Worm (Caenorhabditis elegans) whole organism, mixed stage, embryonic: ENCODE results near the gene gldi-9.

Experiments used
- M03D4.4 ChIP-seq: sonication (generic microtip); optimal IDR thresholded peaks from 2 replicates; lab custom pipeline; 2017; ENCODE audit warnings: mild to moderate bottlenecking, missing genetic modification characterization, missing compliant biosample characterization
- bed-3 ChIP-seq: fragments of 200-800 bp; sonication (Bioruptor generic); optimal IDR thresholded peaks from 3 replicates; lab custom pipeline; 2018; ENCODE audit warnings: mild to moderate bottlenecking, missing genetic modification characterization, moderate library complexity, missing compliant biosample characterization
- blmp-1 ChIP-seq: fragments of 150-350 bp; optimal IDR thresholded peaks from 2 replicates; lab custom pipeline; 2014; ENCODE audit warnings: missing biosample characterization, missing genetic modification characterization
- ceh-39 ChIP-seq: fragments of 150-350 bp; optimal IDR thresholded peaks from 2 replicates; lab custom pipeline; 2014; ENCODE audit warnings: missing biosample characterization, missing genetic modification characterization
- ceh-43 ChIP-seq: fragments of 200-800 bp; sonication (Bioruptor generic); optimal IDR thresholded peaks from 2 replicates; lab custom pipeline; 2018; ENCODE audit warnings: mild to moderate bottlenecking, missing genetic modification characterization, moderate library complexity, missing compliant biosample characterization
- ceh-83 ChIP-seq: fragments of 200-800 bp; sonication (Bioruptor generic); optimal IDR thresholded peaks from 2 replicates; lab custom pipeline; 2018; ENCODE audit warnings: mild to moderate bottlenecking, missing genetic modification characterization, missing compliant biosample characterization
- ces-1 ChIP-seq: fragments of 150-350 bp; optimal IDR thresholded peaks from 2 replicates; lab custom pipeline; 2014; ENCODE audit warnings: missing biosample characterization, missing genetic modification reagents, missing genetic modification characterization
- cnd-1 ChIP-seq: fragments of 200-800 bp; sonication (Bioruptor generic); optimal IDR thresholded peaks from 2 replicates; lab custom pipeline; 2018; ENCODE audit warnings: mild to moderate bottlenecking, missing genetic modification characterization, missing compliant biosample characterization
- drap-1 ChIP-seq: fragments of 200-800 bp; sonication (Bioruptor generic); optimal IDR thresholded peaks from 3 replicates; lab custom pipeline; 2018; ENCODE audit warnings: mild to moderate bottlenecking, missing genetic modification characterization, missing compliant biosample characterization
- elt-1 ChIP-seq: sonication (generic microtip); optimal IDR thresholded peaks from 2 replicates; lab custom pipeline; 2017; ENCODE audit warnings: missing genetic modification characterization, mild to moderate bottlenecking, missing compliant biosample characterization, antibody characterized with exemption, moderate library complexity, borderline replicate concordance; ENCODE audit not compliant: insufficient read depth
- flh-1 ChIP-seq: fragments of 200-800 bp; sonication (Bioruptor generic); optimal IDR thresholded peaks from 2 replicates; lab custom pipeline; 2018; ENCODE audit warnings: mild to moderate bottlenecking, missing genetic modification characterization, moderate library complexity, missing compliant biosample characterization
- ham-2 ChIP-seq: fragments of 200-800 bp; sonication (Bioruptor generic); optimal IDR thresholded peaks from 2 replicates; lab custom pipeline; 2018; ENCODE audit warnings: mild to moderate bottlenecking, missing genetic modification characterization, missing compliant biosample characterization
- hlh-1 ChIP-seq: fragments of 150-350 bp; optimal IDR thresholded peaks from 2 replicates; lab custom pipeline; 2014; ENCODE audit warnings: missing biosample characterization, missing genetic modification reagents, missing genetic modification characterization
- lin-13 ChIP-seq: fragments of 150-350 bp; optimal IDR thresholded peaks from 2 replicates; lab custom pipeline; 2014; ENCODE audit warnings: missing biosample characterization, missing genetic modification characterization
- lin-32 ChIP-seq: fragments of 200-800 bp; sonication (Bioruptor generic); optimal IDR thresholded peaks from 2 replicates; lab custom pipeline; 2018; ENCODE audit warnings: mild to moderate bottlenecking, missing genetic modification characterization, missing compliant biosample characterization
- lsy-2 ChIP-seq: fragments of 150-350 bp; optimal IDR thresholded peaks from 2 replicates; lab custom pipeline; 2014; ENCODE audit warnings: missing biosample characterization, missing genetic modification characterization
- mab-5 ChIP-seq: fragments of 150-350 bp; optimal IDR thresholded peaks from 2 replicates; lab custom pipeline; 2014; ENCODE audit warnings: missing biosample characterization, missing genetic modification characterization
- mep-1 ChIP-seq: fragments of 150-350 bp; optimal IDR thresholded peaks from 2 replicates; lab custom pipeline; 2017; ENCODE audit warnings: missing biosample characterization, missing genetic modification reagents, missing genetic modification characterization, inconsistent platforms
- mls-2 ChIP-seq: sonication (generic microtip); optimal IDR thresholded peaks from 2 replicates; lab custom pipeline; 2016; ENCODE audit warnings: mild to moderate bottlenecking, missing genetic modification characterization, moderate library complexity, missing compliant biosample characterization
- nhr-12 ChIP-seq: fragments of 150-350 bp; optimal IDR thresholded peaks from 2 replicates; lab custom pipeline; 2014; ENCODE audit warnings: missing biosample characterization, missing genetic modification characterization
- nhr-2 ChIP-seq: fragments of 150-350 bp; optimal IDR thresholded peaks from 2 replicates; lab custom pipeline; 2014; ENCODE audit warnings: missing biosample characterization, missing genetic modification characterization
- nhr-237 ChIP-seq: fragments of 150-350 bp; optimal IDR thresholded peaks from 2 replicates; lab custom pipeline; 2014; ENCODE audit warnings: missing biosample characterization, missing genetic modification characterization
- nhr-28 ChIP-seq: fragments of 150-350 bp; optimal IDR thresholded peaks from 2 replicates; lab custom pipeline; 2014; ENCODE audit warnings: missing biosample characterization, missing genetic modification characterization
- nhr-76 ChIP-seq: sonication (generic microtip); optimal IDR thresholded peaks from 2 replicates; lab custom pipeline; 2017; ENCODE audit warnings: missing biosample characterization, missing genetic modification characterization
- pha-4 ChIP-seq: fragments of 150-350 bp; optimal IDR thresholded peaks from 2 replicates; lab custom pipeline; 2018; ENCODE audit warnings: missing biosample characterization, missing genetic modification reagents, missing genetic modification characterization
- sem-2 ChIP-seq: fragments of 200-800 bp; sonication (Bioruptor generic); optimal IDR thresholded peaks from 2 replicates; lab custom pipeline; 2018; ENCODE audit warnings: mild to moderate bottlenecking, missing genetic modification characterization, missing compliant biosample characterization
- snpc-4 ChIP-seq: fragments of 150-350 bp; optimal IDR thresholded peaks from 2 replicates; lab custom pipeline; 2014; ENCODE audit warnings: missing biosample characterization, missing genetic modification characterization
- unc-120 ChIP-seq: sonication (generic microtip); optimal IDR thresholded peaks from 2 replicates; lab custom pipeline; 2017; ENCODE audit warnings: missing genetic modification characterization, missing compliant biosample characterization; ENCODE audit not compliant: poor library complexity, severe bottlenecking
- unc-39 ChIP-seq: fragments of 150-350 bp; optimal IDR thresholded peaks from 2 replicates; lab custom pipeline; 2014; ENCODE audit warnings: missing biosample characterization, missing genetic modification characterization
- unc-62 ChIP-seq: fragments of 150-350 bp; optimal IDR thresholded peaks from 2 replicates; lab custom pipeline; 2014; ENCODE audit warnings: missing biosample characterization, missing genetic modification reagents, missing genetic modification characterization
- zip-8 ChIP-seq: fragments of 150-350 bp; optimal IDR thresholded peaks from 2 replicates; lab custom pipeline; 2014; ENCODE audit warnings: missing biosample characterization, missing genetic modification characterization
- ztf-11 ChIP-seq: fragments of 150-350 bp; optimal IDR thresholded peaks from 2 replicates; lab custom pipeline; 2014; ENCODE audit warnings: missing biosample characterization, missing genetic modification characterization

The gldi-9 gene

ce11 chrIII:2760726-2761125 is 4.6 kb upstream of the gldi-9 start, which contains the start of gene pho-9:
TSS of gene pho-9 (minus strand) at chrIII:2760816.
- TF ChIP-seq flh-1 (GFP tag; lab: Kevin White, UChicago) (no peak), nhr-2 (tag; lab: Kevin White, UChicago) (no peak), unc-39 (no peak), nhr-76 (tag; lab: Kevin White, UChicago) (no peak), ces-1 (GFP tag; lab: Kevin White, UChicago) (no peak), M03D4.4 (no peak), zip-8 (tag; lab: Kevin White, UChicago) (no peak), ceh-43 (GFP tag; lab: Kevin White, UChicago) (no peak), sem-2 (GFP tag; lab: Kevin White, UChicago) (no peak), snpc-4 (no peak), ztf-11 (no peak), drap-1 (GFP tag; lab: Kevin White, UChicago) (no peak), ceh-39 (tag; lab: Kevin White, UChicago) (no peak), unc-62 (GFP tag; lab: Kevin White, UChicago) (no peak)
- TF ChIP-seq, all 35 proteins: peak for 0

ce11 chrIII:2759308-2759707 is 3.1 kb upstream of the gldi-9 start:
- TF ChIP-seq flh-1 (GFP tag; lab: Kevin White, UChicago), result no peak
- no peak for TF ChIP-seq mep-1 (tag; lab: Kevin White, UChicago)
- no peak for TF ChIP-seq unc-62 (GFP tag; lab: Kevin White, UChicago)
- TF ChIP-seq nhr-237 (tag; lab: Kevin White, UChicago), result no peak
- no peak for TF ChIP-seq unc-120 (tag; lab: Kevin White, UChicago)
- no peak for TF ChIP-seq nhr-12 (tag; lab: Kevin White, UChicago)
- TF ChIP-seq elt-1 (tag; lab: Kevin White, UChicago), result no peak
- no peak for TF ChIP-seq bed-3 (GFP tag; lab: Kevin White, UChicago)
- no peak for TF ChIP-seq lin-32 (GFP tag; lab: Kevin White, UChicago)
- no peak for TF ChIP-seq pha-4 (tag; lab: Kevin White, UChicago)
- no peak for TF ChIP-seq mls-2 (tag; lab: Kevin White, UChicago)
- TF ChIP-seq snpc-4, result no peak
- TF ChIP-seq, all 35 proteins: peak for 0

DNA sequence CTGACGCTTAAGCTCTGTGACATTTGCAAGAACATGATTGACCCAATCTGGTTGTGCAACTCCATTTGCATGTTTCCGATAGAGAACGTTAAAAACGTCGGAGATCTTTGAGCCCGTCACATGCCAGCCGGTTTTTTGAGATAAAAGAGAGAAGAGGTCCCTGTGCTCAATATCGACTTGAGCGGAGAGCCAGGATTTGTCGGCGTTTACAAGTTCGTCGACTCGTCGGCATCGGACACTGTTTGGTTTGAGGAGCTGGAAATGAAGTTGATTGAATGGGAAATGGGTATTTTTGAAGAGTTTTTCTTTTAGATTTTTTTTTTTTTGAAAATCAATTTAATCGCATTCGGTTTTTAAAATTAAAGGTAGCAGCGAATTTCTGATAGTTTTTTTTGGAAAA is 1.9 kb upstream of the gldi-9 start:
- no peak for TF ChIP-seq ham-2

- TF ChIP-seq unc-62 (GFP tag; lab: Kevin White, UChicago) (no peak), ham-2 (peak; percentile 9)
Observed at ce11 chrIII:2757478-2757877, 1.3 kb upstream of the gldi-9 start.

ce11 chrIII:2746553-2746952 is 9.6 kb downstream of the gldi-9 start, which contains the start of gene Y71H2AM.14:
TSS of gene Y71H2AM.14 (minus strand) at chrIII:2746653.
- TF ChIP-seq cnd-1 (tag; lab: Kevin White, UChicago) (no peak), lsy-2 (tag; lab: Kevin White, UChicago) (no peak), ztf-11 (no peak), mab-5 (tag; lab: Kevin White, UChicago) (no peak), bed-3 (GFP tag; lab: Kevin White, UChicago) (no peak), sem-2 (GFP tag; lab: Kevin White, UChicago) (no peak), lin-13 (no peak), zip-8 (tag; lab: Kevin White, UChicago) (no peak), ces-1 (GFP tag; lab: Kevin White, UChicago) (no peak), flh-1 (GFP tag; lab: Kevin White, UChicago) (no peak), ham-2 (no peak), mls-2 (tag; lab: Kevin White, UChicago) (no peak), blmp-1 (tag; lab: Kevin White, UChicago) (no peak), hlh-1 (tag; lab: Kevin White, UChicago) (no peak), nhr-28 (tag; lab: Kevin White, UChicago) (no peak), ceh-83 (GFP tag; lab: Kevin White, UChicago) (no peak), pha-4 (tag; lab: Kevin White, UChicago) (no peak), unc-39 (no peak)
